Fruit fly (Drosophila melanogaster): ENCODE measurements around the gene Rrp6.

The Rrp6 gene

DNA sequence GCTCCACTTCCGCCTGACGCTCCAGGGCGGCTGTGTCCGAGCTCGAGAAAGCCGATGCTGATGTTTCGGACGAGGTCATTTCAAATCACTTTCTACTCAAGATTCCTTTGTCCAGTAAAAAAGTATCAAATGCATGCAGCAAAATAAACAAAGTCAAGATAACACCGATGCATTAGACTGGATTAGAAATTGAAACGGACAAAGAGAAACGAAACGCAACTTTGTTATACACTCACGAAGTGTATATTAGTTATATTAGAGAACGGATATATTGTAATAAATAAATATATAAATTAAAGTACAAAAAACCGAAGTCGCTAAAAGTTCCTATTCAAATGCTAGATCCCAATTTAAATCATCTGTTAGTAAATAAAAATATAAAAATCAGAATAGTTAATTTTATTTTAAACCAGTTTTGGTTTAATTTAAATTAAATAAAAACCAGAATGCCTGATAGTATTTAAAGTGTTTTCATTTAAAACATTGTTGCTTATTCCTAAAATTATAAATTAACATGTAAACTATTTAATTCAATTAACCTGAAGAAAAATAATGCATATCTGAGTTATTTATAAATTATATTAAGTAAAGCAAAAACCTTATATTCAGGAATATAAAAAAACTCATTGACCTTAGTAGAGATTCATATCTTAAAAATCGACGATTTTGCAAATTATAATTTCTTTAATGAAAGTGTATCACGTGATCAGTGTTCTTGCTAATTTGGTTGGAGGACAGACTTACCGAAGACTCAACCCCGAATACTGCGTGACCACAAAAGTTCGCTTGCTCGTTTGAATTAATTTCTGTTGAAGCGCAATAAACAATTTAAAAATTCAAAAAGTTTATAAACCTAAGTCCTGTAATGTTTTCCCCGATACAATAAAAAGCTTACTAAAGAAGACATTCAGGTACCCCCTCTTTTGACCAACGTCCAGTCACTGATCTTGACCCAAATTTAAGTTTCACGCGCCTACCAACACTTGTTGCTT is 8.0 kb upstream of the Rrp6 start, which contains the start of gene Dph2 (continued):
- TF ChIP-seq nerfin-2 (GFP tag; IDR thresholded peaks at IDR 0.05; ENCODE audit: partially characterized antibody) (no peak), CG7357 (GFP tag; IDR thresholded peaks at IDR 0.05) (peak; percentile 37; the same call in 1 of the 3 replicates), HLH3B (GFP tag; IDR thresholded peaks at IDR 0.05) (peak; percentile 86), D (optimal IDR thresholded peaks at IDR 0.05) (no peak), D (GFP tag; optimal IDR thresholded peaks at IDR 0.05) (peak; percentile 21), sens-2 (GFP tag; IDR thresholded peaks at IDR 0.05) (no peak), cas (GFP tag; IDR thresholded peaks at IDR 0.05) (peak; percentile 61), CG14667 (GFP tag; IDR thresholded peaks at IDR 0.05) (peak; percentile 88), toy (GFP tag; IDR thresholded peaks at IDR 0.05) (peak; percentile 47; the same call in 1 of the 2 replicates), vvl (GFP tag; IDR thresholded peaks at IDR 0.05) (peak; percentile 93), lmd (GFP tag; IDR thresholded peaks at IDR 0.05) (peak; percentile 80), CG5245 (GFP tag; optimal IDR thresholded peaks at IDR 0.05) (no peak), ac (GFP tag; optimal IDR thresholded peaks at IDR 0.05) (no peak), Hand (GFP tag; optimal IDR thresholded peaks at IDR 0.05) (no peak), vnd (GFP tag; IDR thresholded peaks at IDR 0.05; ENCODE audit: partially characterized antibody) (no peak), fd3F (GFP tag; optimal IDR thresholded peaks at IDR 0.05) (peak; percentile 64), CG2116 (GFP tag; optimal IDR thresholded peaks at IDR 0.05) (peak; percentile 58), so (GFP tag; IDR thresholded peaks at IDR 0.05) (no peak), CG12104 (GFP tag; optimal IDR thresholded peaks at IDR 0.05) (peak; percentile 66), dm (GFP tag; optimal IDR thresholded peaks at IDR 0.05) (peak; percentile 39), Spps (tag; optimal IDR thresholded peaks at IDR 0.05) (peak; percentile 63), lilli (GFP tag; optimal IDR thresholded peaks at IDR 0.05) (peak; percentile 29), prd (optimal IDR thresholded peaks at IDR 0.05) (no peak), prd (GFP tag; IDR thresholded peaks at IDR 0.05) (peak; percentile 88), D19A (tag; optimal IDR thresholded peaks at IDR 0.05) (peak; percentile 99), run (tag; optimal IDR thresholded peaks at IDR 0.05) (peak; percentile 55), CoRest (tag; optimal IDR thresholded peaks at IDR 0.05) (peak; percentile 87), unc-4 (GFP tag; IDR thresholded peaks at IDR 0.05; ENCODE audit: partially characterized antibody) (no peak), Camta (GFP tag; optimal IDR thresholded peaks at IDR 0.05) (peak; percentile 3), CG8089 (GFP tag; optimal IDR thresholded peaks at IDR 0.05) (no peak), Six4 (GFP tag; optimal IDR thresholded peaks at IDR 0.05) (peak; percentile 44), Blimp-1 (GFP tag; optimal IDR thresholded peaks at IDR 0.05) (peak; percentile 78), gce (GFP tag; IDR thresholded peaks at IDR 0.05) (peak; percentile 60; the same call in 1 of the 3 replicates), CkIIα-i1 (GFP tag; IDR thresholded peaks at IDR 0.05) (no peak), CG9215 (GFP tag; IDR thresholded peaks at IDR 0.05) (peak; percentile 63), CG15514 (GFP tag; optimal IDR thresholded peaks at IDR 0.05) (peak; percentile 66), en (GFP tag; optimal IDR thresholded peaks at IDR 0.05) (peak; percentile 26), CG17186 (GFP tag; optimal IDR thresholded peaks at IDR 0.05) (peak; percentile 62), amos (GFP tag; IDR thresholded peaks at IDR 0.05; ENCODE audit: partially characterized antibody) (0 out of 2 replicates have a peak, but pooled peaks have one; percentile 18), CG9817 (tag; optimal IDR thresholded peaks at IDR 0.05) (peak; percentile 76), CG15269 (tag; optimal IDR thresholded peaks at IDR 0.05) (peak; percentile 86), gsb (GFP tag; IDR thresholded peaks at IDR 0.05) (peak; percentile 71), CG10267 (tag; optimal IDR thresholded peaks at IDR 0.05) (peak; percentile 83), CG15011 (GFP tag; optimal IDR thresholded peaks at IDR 0.05) (no peak), CG13287 (GFP tag; IDR thresholded peaks at IDR 0.05; ENCODE audit: partially characterized antibody) (peak; percentile 6; the same call in 1 of the 2 replicates), otp (GFP tag; IDR thresholded peaks at IDR 0.05) (peak; percentile 54), usp (GFP tag; optimal IDR thresholded peaks at IDR 0.05) (no peak), gsb-n (tag; optimal IDR thresholded peaks at IDR 0.05) (peak; percentile 74)
